Fruit fly (Drosophila melanogaster) Kc167 (cell line): ENCODE results near the gene Polr3G.

Source experiments
- insv ChIP-seq: fragments of >200 bp; optimal IDR thresholded peaks from 3 replicates; lab custom pipeline; 2018; ENCODE audit warnings: missing external identifiers
- ttk ChIP-seq: sonication (Bioruptor generic); optimal IDR thresholded peaks from 2 replicates; lab custom pipeline; 2017; ENCODE audit warnings: missing external identifiers

- TF ChIP-seq ttk (lab: Kevin White, UChicago) (no peak), insv (lab: Kevin White, UChicago) (no peak)
Observed at dm6 chr3L:17436331-17436730, 9.4 kb upstream of the Polr3G start, which contains the start of gene CG12229.
